Worm (Caenorhabditis elegans) whole organism, L4/young adult: ENCODE measurements around the gene sptl-1.

Experiments used
- W03F9.2 ChIP-seq: fragments of 150-350 bp; optimal IDR thresholded peaks from 2 replicates; lab custom pipeline; 2014; ENCODE audit warnings: missing biosample characterization, missing genetic modification characterization
- dao-5 ChIP-seq: sonication (generic microtip); optimal IDR thresholded peaks from 2 replicates; lab custom pipeline; 2016; ENCODE audit warnings: missing genotype, missing genetic modification characterization, moderate library complexity, missing compliant biosample characterization

DNA sequence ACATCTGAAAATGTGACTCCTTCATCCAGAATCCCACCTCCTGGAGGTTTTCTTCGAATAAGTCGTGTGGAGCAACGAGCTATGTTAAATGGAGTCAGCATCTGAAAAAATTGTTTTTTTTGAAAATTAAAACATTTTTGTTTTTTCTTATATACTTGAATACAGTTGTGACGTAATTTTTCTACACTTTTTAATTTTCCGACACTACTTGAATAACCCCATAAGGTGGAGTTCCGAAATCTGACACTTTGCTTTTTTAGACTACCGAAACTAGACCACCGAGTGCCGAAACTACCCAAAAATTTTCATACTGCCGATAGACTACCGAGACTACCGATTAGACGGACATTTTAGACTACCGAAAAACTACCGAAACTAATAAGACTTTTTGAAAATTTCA is 40.0 kb downstream of the sptl-1 start, which contains the start of gene mcat-1:
- TF ChIP-seq W03F9.2 (tag; lab: Kevin White, UChicago): no peak
- TF ChIP-seq dao-5: no peak
